Fruit fly (Drosophila melanogaster) whole organism, wandering third instar larva: Measurements from ENCODE around the gene Rab26.

Experiments used
- Abd-B ChIP-seq: fragments of >200 bp; optimal IDR thresholded peaks from 2 replicates; lab custom pipeline; 2017; ENCODE audit warnings: missing biosample characterization, missing genetic modification characterization
- CG32264 ChIP-seq: fragments of 200-800 bp; sonication (Bioruptor generic); optimal IDR thresholded peaks from 2 replicates; lab custom pipeline; 2016; ENCODE audit warnings: missing biosample characterization, missing genetic modification characterization
- CG9705 ChIP-seq: fragments of 200-800 bp; sonication (Bioruptor generic); optimal IDR thresholded peaks from 2 replicates; lab custom pipeline; 2018; ENCODE audit warnings: missing biosample characterization, mild to moderate bottlenecking, missing genetic modification characterization
- CrebA ChIP-seq: fragments of 200-800 bp; sonication (Bioruptor generic); optimal IDR thresholded peaks from 2 replicates; lab custom pipeline; 2016; ENCODE audit warnings: missing biosample characterization, mild to moderate bottlenecking, missing genetic modification characterization, borderline replicate concordance
- GATAd ChIP-seq: sonication (Bioruptor generic); optimal IDR thresholded peaks from 2 replicates; lab custom pipeline; 2016; ENCODE audit warnings: missing biosample characterization, missing genetic modification characterization
- HLH106 ChIP-seq: fragments of 200-800 bp; optimal IDR thresholded peaks from 3 replicates; lab custom pipeline; 2019; ENCODE audit warnings: missing biosample characterization, mild to moderate bottlenecking, missing genetic modification characterization, moderate library complexity
- Hnf4 ChIP-seq: fragments of 200-800 bp; sonication (Bioruptor generic); optimal IDR thresholded peaks from 2 replicates; lab custom pipeline; 2016; ENCODE audit warnings: missing biosample characterization, mild to moderate bottlenecking, missing genetic modification characterization
- Hr78 ChIP-seq: fragments of >200 bp; optimal IDR thresholded peaks from 2 replicates; lab custom pipeline; 2017; ENCODE audit warnings: missing biosample characterization, missing genetic modification characterization
- Jra ChIP-seq: sonication (Bioruptor generic); optimal IDR thresholded peaks from 2 replicates; lab custom pipeline; 2016; ENCODE audit warnings: missing biosample characterization, missing genetic modification characterization
- Mio ChIP-seq: sonication (Bioruptor generic); optimal IDR thresholded peaks from 2 replicates; lab custom pipeline; 2016; ENCODE audit warnings: missing biosample characterization, missing genetic modification characterization
- Myc ChIP-seq: fragments of >200 bp; optimal IDR thresholded peaks from 2 replicates; lab custom pipeline; 2017
- N ChIP-seq: fragments of >200 bp; optimal IDR thresholded peaks from 2 replicates; lab custom pipeline; 2018; ENCODE audit warnings: missing biosample characterization, missing external identifiers, missing genetic modification characterization
- OdsH ChIP-seq: fragments of 200-800 bp; sonication (Bioruptor generic); optimal IDR thresholded peaks from 2 replicates; lab custom pipeline; 2016; ENCODE audit warnings: missing biosample characterization, mild to moderate bottlenecking, missing genetic modification characterization
- Sp1 ChIP-seq: fragments of 200-800 bp; sonication (Bioruptor generic); optimal IDR thresholded peaks from 3 replicates; lab custom pipeline; 2019; ENCODE audit warnings: missing biosample characterization, mild to moderate bottlenecking, missing genetic modification characterization, moderate library complexity
- Vsx2 ChIP-seq: fragments of 200-300, 225-300 bp; sonication (Bioruptor generic); optimal IDR thresholded peaks from 2 replicates; lab custom pipeline; 2018; ENCODE audit warnings: missing biosample characterization, missing genetic modification characterization; ENCODE audit not compliant: partially characterized antibody
- br ChIP-seq: fragments of 200-800 bp; sonication (Bioruptor generic); optimal IDR thresholded peaks from 2 replicates; lab custom pipeline; 2016; ENCODE audit warnings: missing biosample characterization, missing genetic modification characterization
- dl ChIP-seq, 2 experiments: fragments of 175-275, 200-275 bp in 1 of 2; fragments of 200-275 bp in 1 of 2; sonication (Bioruptor generic); optimal IDR thresholded peaks; lab custom pipeline; 2018; ENCODE audit warnings: mild to moderate bottlenecking in 2 of 2, missing biosample characterization in 2 of 2, missing genetic modification characterization in 2 of 2, moderate library complexity in 2 of 2; ENCODE audit not compliant: partially characterized antibody in 2 of 2, insufficient read depth in 1 of 2
- dmrt93B ChIP-seq: fragments of 200-800 bp; sonication (Bioruptor generic); optimal IDR thresholded peaks from 2 replicates; lab custom pipeline; 2018; ENCODE audit warnings: missing biosample characterization, mild to moderate bottlenecking, missing genetic modification characterization
- dsf ChIP-seq: sonication (Bioruptor generic); optimal IDR thresholded peaks from 2 replicates; lab custom pipeline; 2016; ENCODE audit warnings: missing biosample characterization, missing genetic modification characterization, borderline replicate concordance
- ey ChIP-seq: fragments of 200-800 bp; sonication (Bioruptor generic); optimal IDR thresholded peaks from 2 replicates; lab custom pipeline; 2016; ENCODE audit warnings: missing biosample characterization, missing genetic modification characterization
- foxo ChIP-seq, 2 experiments: fragments of 200-800 bp; sonication (Bioruptor generic); optimal IDR thresholded peaks; 2 replicates in 1 of 2; 3 replicates in 1 of 2; lab custom pipeline; 2016 to 2017; ENCODE audit warnings: missing biosample characterization in 2 of 2, missing genetic modification characterization in 2 of 2
- fru ChIP-seq: fragments of 200-800 bp; sonication (Bioruptor generic); optimal IDR thresholded peaks from 3 replicates; lab custom pipeline; 2016; ENCODE audit warnings: missing biosample characterization, mild to moderate bottlenecking, missing genetic modification characterization
- h ChIP-seq: fragments of 200-800 bp; sonication (Bioruptor generic); optimal IDR thresholded peaks from 3 replicates; lab custom pipeline; 2016; ENCODE audit warnings: missing biosample characterization, mild to moderate bottlenecking, missing genetic modification characterization
- jim ChIP-seq: fragments of 175-275, 200-325 bp; sonication (Bioruptor generic); optimal IDR thresholded peaks from 2 replicates; lab custom pipeline; 2016; ENCODE audit warnings: missing biosample characterization, mild to moderate bottlenecking, missing genetic modification characterization
- lola ChIP-seq: fragments of >200 bp; optimal IDR thresholded peaks from 2 replicates; lab custom pipeline; 2017; ENCODE audit warnings: missing biosample characterization, missing genetic modification characterization
- pan ChIP-seq: fragments of >200 bp; optimal IDR thresholded peaks from 2 replicates; lab custom pipeline; 2017
- psq ChIP-seq: fragments of 200-800 bp; sonication (Bioruptor generic); optimal IDR thresholded peaks from 3 replicates; lab custom pipeline; 2017; ENCODE audit warnings: missing biosample characterization, mild to moderate bottlenecking, missing genetic modification characterization, moderate library complexity
- rgr ChIP-seq: fragments of 200-800 bp; sonication (Bioruptor generic); optimal IDR thresholded peaks from 3 replicates; lab custom pipeline; 2016; ENCODE audit warnings: missing biosample characterization, mild to moderate bottlenecking, missing genetic modification characterization
- sage ChIP-seq: fragments of 200-800 bp; sonication (Bioruptor generic); optimal IDR thresholded peaks from 2 replicates; lab custom pipeline; 2016; ENCODE audit warnings: missing biosample characterization, mild to moderate bottlenecking, missing genetic modification characterization
- sv ChIP-seq: fragments of 200-800 bp; sonication (Bioruptor generic); optimal IDR thresholded peaks from 3 replicates; lab custom pipeline; 2016; ENCODE audit warnings: missing biosample characterization, missing genetic modification characterization
- tai ChIP-seq: sonication (Bioruptor generic); optimal IDR thresholded peaks from 2 replicates; lab custom pipeline; 2016; ENCODE audit warnings: missing biosample characterization, missing genetic modification characterization
- usp ChIP-seq: fragments of >200 bp; optimal IDR thresholded peaks from 2 replicates; lab custom pipeline; 2017; ENCODE audit warnings: missing biosample characterization, missing genetic modification characterization
- woc ChIP-seq: sonication (Bioruptor generic); optimal IDR thresholded peaks from 2 replicates; lab custom pipeline; 2016; ENCODE audit warnings: missing biosample characterization, mild to moderate bottlenecking, missing genetic modification characterization

Rab26 gene

dm6 chr3L:21291055-21291454 is 27.5 kb upstream of the Rab26 start:
- TF ChIP-seq Mio (GFP tag; lab: Kevin White, UChicago) (no peak), sage (GFP tag; lab: Kevin White, UChicago) (no peak)

dm6 chr3L:21292700-21293099 is 25.9 kb upstream of the Rab26 start, which contains the start of gene Cpr78Ca:
Cpr78Ca (minus strand) TSS chr3L:21292800.
- TF ChIP-seq Myc (no peak), h (GFP tag; lab: Kevin White, UChicago) (no peak), Hnf4 (GFP tag; lab: Kevin White, UChicago) (no peak)

dm6 chr3L:21294202-21294601 is 24.4 kb upstream of the Rab26 start, which contains the start of gene Cpr78Cb:
Cpr78Cb (plus strand) TSS chr3L:21294492.
- no peak for TF ChIP-seq foxo (GFP tag; optimal IDR thresholded peaks at IDR 0.05; lab: Kevin White, UChicago)
- no peak for TF ChIP-seq lola (GFP tag; lab: Kevin White, UChicago)
- no peak for TF ChIP-seq rgr (GFP tag; lab: Kevin White, UChicago)
- TF ChIP-seq jim (GFP tag; lab: Kevin White, UChicago), result no peak
- TF ChIP-seq Sp1 (GFP tag; lab: Kevin White, UChicago), result no peak
- TF ChIP-seq Hr78, result no peak
- no peak for TF ChIP-seq br (GFP tag; lab: Kevin White, UChicago)
- no peak for TF ChIP-seq dl (GFP tag; optimal IDR thresholded peaks at IDR 0.05; lab: Kevin White, UChicago; ENCODE audit: insufficient read depth in 1 of 2, partially characterized antibody in 2 of 2)
- TF ChIP-seq Abd-B, result no peak
- no peak for TF ChIP-seq pan
- TF ChIP-seq ey (GFP tag; lab: Kevin White, UChicago), result no peak
- TF ChIP-seq sage (GFP tag; lab: Kevin White, UChicago), result no peak
- TF ChIP-seq fru, result no peak
- no peak for TF ChIP-seq h (GFP tag; lab: Kevin White, UChicago)
- no peak for TF ChIP-seq Vsx2 (GFP tag; lab: Kevin White, UChicago)
- TF ChIP-seq woc (GFP tag; lab: Kevin White, UChicago), result no peak
- TF ChIP-seq dmrt93B, result no peak
- TF ChIP-seq sv (GFP tag; lab: Kevin White, UChicago), result no peak
- no peak for TF ChIP-seq Mio (GFP tag; lab: Kevin White, UChicago)
- TF ChIP-seq tai (GFP tag; lab: Kevin White, UChicago), result no peak
- TF ChIP-seq, all 38 proteins: peak for 0

dm6 chr3L:21297703-21298102 is 20.9 kb upstream of the Rab26 start, which contains the start of gene Edg78E:
Edg78E (minus strand) TSS chr3L:21297803.
- TF ChIP-seq CG9705 (GFP tag; lab: Kevin White, UChicago) (no peak), dl (GFP tag; optimal IDR thresholded peaks at IDR 0.05; lab: Kevin White, UChicago; ENCODE audit: insufficient read depth in 1 of 2, partially characterized antibody in 2 of 2) (no peak), sage (GFP tag; lab: Kevin White, UChicago) (no peak), N (GFP tag; lab: Kevin White, UChicago) (no peak), CrebA (GFP tag; lab: Kevin White, UChicago) (no peak), usp (GFP tag; lab: Kevin White, UChicago) (no peak), Vsx2 (GFP tag; lab: Kevin White, UChicago) (no peak), sv (GFP tag; lab: Kevin White, UChicago) (no peak), fru (no peak), foxo (GFP tag; optimal IDR thresholded peaks at IDR 0.05; lab: Kevin White, UChicago) (no peak), OdsH (no peak), Jra (GFP tag; lab: Kevin White, UChicago) (no peak), HLH106 (tag; lab: Kevin White, UChicago) (no peak), woc (GFP tag; lab: Kevin White, UChicago) (no peak), pan (no peak), ey (GFP tag; lab: Kevin White, UChicago) (no peak), Myc (no peak), dsf (GFP tag; lab: Kevin White, UChicago) (no peak), lola (GFP tag; lab: Kevin White, UChicago) (no peak)
- TF ChIP-seq, all 38 proteins: peak for 0

- no peak for TF ChIP-seq dl (GFP tag; optimal IDR thresholded peaks at IDR 0.05; lab: Kevin White, UChicago; ENCODE audit: insufficient read depth in 1 of 2, partially characterized antibody in 2 of 2)
- no peak for TF ChIP-seq rgr (GFP tag; lab: Kevin White, UChicago)
- no peak for TF ChIP-seq jim (GFP tag; lab: Kevin White, UChicago)
- no peak for TF ChIP-seq psq (GFP tag; lab: Kevin White, UChicago)
- no peak for TF ChIP-seq h (GFP tag; lab: Kevin White, UChicago)
- no peak for TF ChIP-seq usp (GFP tag; lab: Kevin White, UChicago)
- TF ChIP-seq lola (GFP tag; lab: Kevin White, UChicago), result no peak
- TF ChIP-seq ey (GFP tag; lab: Kevin White, UChicago), result no peak
- TF ChIP-seq Jra (GFP tag; lab: Kevin White, UChicago), result no peak
- no peak for TF ChIP-seq foxo (GFP tag; optimal IDR thresholded peaks at IDR 0.05; lab: Kevin White, UChicago)
- TF ChIP-seq GATAd (GFP tag; lab: Kevin White, UChicago), result no peak
- TF ChIP-seq CG32264 (GFP tag; lab: Kevin White, UChicago), result no peak
- no peak for TF ChIP-seq OdsH
- no peak for TF ChIP-seq dsf (GFP tag; lab: Kevin White, UChicago)
- no peak for TF ChIP-seq Hr78
Measured at dm6 chr3L:21298375-21298774, 20.2 kb upstream of the Rab26 start, which contains the start of gene CG43702. CG43702 (plus strand) TSS chr3L:21298675.
